Fruit fly (Drosophila melanogaster): ENCODE results near the gene fzo.

DNA sequence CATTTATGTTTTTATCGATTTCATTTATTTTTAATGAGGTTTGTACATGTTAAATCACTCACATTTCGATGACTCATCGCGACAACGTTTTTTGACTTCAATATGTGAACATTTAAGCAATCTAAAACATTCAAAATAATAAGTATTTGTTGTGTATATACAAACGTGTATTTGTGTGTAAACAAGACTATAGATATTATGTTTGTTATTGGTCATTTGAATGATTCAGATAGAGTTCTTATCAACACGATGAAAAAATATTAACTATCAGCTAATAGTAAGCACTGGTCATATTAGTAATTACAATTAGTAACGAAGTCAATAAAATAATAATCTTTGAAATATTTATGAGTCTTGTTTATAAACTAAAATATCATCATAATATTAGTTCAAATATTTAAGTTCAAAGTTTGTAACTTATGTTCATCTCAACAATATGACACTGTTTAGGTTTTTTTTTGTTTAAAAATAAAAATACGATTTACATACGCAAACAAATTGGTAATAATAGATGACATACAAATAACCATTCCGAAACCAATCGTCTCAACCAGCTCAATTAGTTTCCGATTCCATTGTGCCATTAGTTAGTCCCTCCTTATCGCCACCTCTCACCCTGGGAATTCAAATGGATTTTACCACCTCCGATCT is 22.7 kb downstream of the fzo start:
- TF ChIP-seq EcR (GFP tag; optimal IDR thresholded peaks at IDR 0.05): no peak
- TF ChIP-seq psq (optimal IDR thresholded peaks at IDR 0.05): no peak
